Worm (Caenorhabditis elegans): Measurements from ENCODE around the gene Y39A3CL.7.

DNA sequence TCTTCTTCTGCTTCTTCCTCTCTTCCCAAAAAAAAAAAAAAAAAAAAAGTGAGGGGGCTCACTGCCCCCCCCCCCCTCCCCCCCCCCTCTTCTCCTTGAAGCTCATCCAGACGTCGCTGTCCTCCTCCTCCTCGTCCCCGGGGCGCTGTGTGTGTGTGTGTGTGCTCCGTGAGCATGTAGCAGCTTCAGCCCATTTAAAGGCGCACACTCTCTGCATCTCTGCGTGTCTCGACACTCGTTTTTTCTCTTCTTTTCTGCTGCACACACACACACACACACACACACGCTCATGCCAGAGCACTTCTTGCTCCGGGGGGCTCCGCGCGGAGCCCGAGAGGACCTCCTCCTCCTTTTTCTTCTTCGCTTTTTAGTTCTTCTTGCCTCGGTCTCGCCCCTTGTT is 38.9 kb upstream of the Y39A3CL.7 start:
- TF ChIP-seq him-1 (tag; optimal IDR thresholded peaks at IDR 0.05) (peak; percentile 61), dao-5 (tag; optimal IDR thresholded peaks at IDR 0.05) (no peak), W03F9.2 (tag; optimal IDR thresholded peaks at IDR 0.05) (no peak)

All from whole organism, L4/young adult.